Fruit fly (Drosophila melanogaster) whole organism, embryonic: Measurements from ENCODE around the gene CG14327.

Source experiments
- Ada2b ChIP-seq: fragments of 200-800 bp; sonication (Bioruptor generic); IDR thresholded peaks from 2 replicates; pipeline ENCODE4 v1.3.6; 2022; ENCODE audit warnings: missing biosample characterization, missing genetic modification characterization
- Bdp1 ChIP-seq: fragments of 200-800 bp; sonication (Bioruptor generic); optimal IDR thresholded peaks from 3 replicates; lab custom pipeline; 2016; ENCODE audit warnings: missing biosample characterization, missing genetic modification characterization
- Blimp-1 ChIP-seq: fragments of 200-800 bp; sonication (Bioruptor generic); optimal IDR thresholded peaks from 3 replicates; lab custom pipeline; 2018; ENCODE audit warnings: missing biosample characterization, missing genetic modification characterization, mild to moderate bottlenecking, moderate library complexity, missing genetic modification reagents
- BtbVII ChIP-seq: fragments of 200-800 bp; sonication (Bioruptor generic); optimal IDR thresholded peaks from 3 replicates; lab custom pipeline; 2017; ENCODE audit warnings: missing biosample characterization, mild to moderate bottlenecking, missing genetic modification characterization
- CG10543 ChIP-seq: fragments of 200-800 bp; sonication (Bioruptor generic); optimal IDR thresholded peaks from 3 replicates; lab custom pipeline; 2017; ENCODE audit warnings: missing biosample characterization, mild to moderate bottlenecking, missing genetic modification characterization, moderate library complexity
- CG10565 ChIP-seq: fragments of 200-800 bp; sonication (Bioruptor generic); optimal IDR thresholded peaks from 3 replicates; lab custom pipeline; 2016; ENCODE audit warnings: missing biosample characterization, mild to moderate bottlenecking, missing genetic modification characterization
- CG11398 ChIP-seq: fragments of 200-800 bp; sonication (Bioruptor generic); optimal IDR thresholded peaks from 2 replicates; lab custom pipeline; 2016; ENCODE audit warnings: missing biosample characterization, missing genetic modification characterization
- CG12219 ChIP-seq: fragments of 200-800 bp; sonication (Bioruptor generic); optimal IDR thresholded peaks from 3 replicates; lab custom pipeline; 2018; ENCODE audit warnings: missing biosample characterization, mild to moderate bottlenecking, missing genetic modification characterization
- CG1233 ChIP-seq: fragments of 200-800 bp; sonication (Bioruptor generic); optimal IDR thresholded peaks from 4 replicates; lab custom pipeline; 2018; ENCODE audit warnings: missing biosample characterization, mild to moderate bottlenecking, missing genetic modification characterization
- CG15514 ChIP-seq: fragments of 200-800 bp; sonication (Bioruptor generic); optimal IDR thresholded peaks from 3 replicates; lab custom pipeline; 2017; ENCODE audit warnings: missing biosample characterization, missing genetic modification characterization, mild to moderate bottlenecking, moderate library complexity, missing genetic modification reagents
- CG17361 ChIP-seq: fragments of 200-800 bp; sonication (Bioruptor generic); IDR thresholded peaks from 3 replicates; pipeline ENCODE4 v1.3.6; 2022; ENCODE audit warnings: missing biosample characterization, missing genetic modification characterization
- CG1792 ChIP-seq: fragments of 200-800 bp; sonication (Bioruptor generic); optimal IDR thresholded peaks from 2 replicates; lab custom pipeline; 2016; ENCODE audit warnings: missing biosample characterization, missing genetic modification characterization
- CG18262 ChIP-seq: fragments of 200-800 bp; optimal IDR thresholded peaks from 3 replicates; lab custom pipeline; 2019; ENCODE audit warnings: missing biosample characterization, mild to moderate bottlenecking, missing genetic modification characterization, moderate library complexity
- CG32767 ChIP-seq: fragments of 200-800 bp; sonication (Bioruptor generic); IDR thresholded peaks from 2 replicates; pipeline ENCODE4 v1.3.6; 2022; ENCODE audit warnings: missing biosample characterization, missing genetic modification characterization
- CG42726 ChIP-seq: fragments of 200-800 bp; sonication (Bioruptor generic); IDR thresholded peaks from 2 replicates; pipeline ENCODE4 v1.3.6; 2022; ENCODE audit warnings: missing biosample characterization, missing genetic modification characterization; ENCODE audit not compliant: partially characterized antibody
- CG4360 ChIP-seq: fragments of 200-800 bp; sonication (Bioruptor generic); IDR thresholded peaks from 2 replicates; pipeline ENCODE4 v1.3.6; 2022; ENCODE audit warnings: missing biosample characterization, missing genetic modification characterization
- CG4617 ChIP-seq: fragments of 200-800 bp; sonication (Bioruptor generic); optimal IDR thresholded peaks from 3 replicates; lab custom pipeline; 2016; ENCODE audit warnings: missing biosample characterization, missing genetic modification characterization, borderline replicate concordance
- CG5180 ChIP-seq: fragments of 200-800 bp; sonication (Bioruptor generic); optimal IDR thresholded peaks from 3 replicates; lab custom pipeline; 2017; ENCODE audit warnings: missing biosample characterization, missing genetic modification characterization, mild to moderate bottlenecking, moderate library complexity, missing genetic modification reagents
- CG6254 ChIP-seq: fragments of 200-800 bp; sonication (Bioruptor generic); optimal IDR thresholded peaks from 3 replicates; lab custom pipeline; 2017; ENCODE audit warnings: mild to moderate bottlenecking, missing biosample characterization, missing genetic modification reagents, missing genetic modification characterization
- CG6683 ChIP-seq: fragments of 200-800 bp; sonication (Bioruptor generic); optimal IDR thresholded peaks from 2 replicates; lab custom pipeline; 2017; ENCODE audit warnings: missing biosample characterization, mild to moderate bottlenecking, missing genetic modification characterization, missing genetic modification reagents
- CG6791 ChIP-seq: fragments of 200-800 bp; sonication (Bioruptor generic); IDR thresholded peaks from 3 replicates; pipeline ENCODE4 v1.3.6; 2022; ENCODE audit warnings: missing biosample characterization, missing genetic modification characterization; ENCODE audit not compliant: partially characterized antibody
- CG6813 ChIP-seq: fragments of 200-800 bp; sonication (Bioruptor generic); optimal IDR thresholded peaks from 2 replicates; lab custom pipeline; 2017; ENCODE audit warnings: missing biosample characterization, missing genetic modification characterization, mild to moderate bottlenecking, moderate library complexity, missing genetic modification reagents
- CG7556 ChIP-seq: fragments of 200-800 bp; sonication (Bioruptor generic); optimal IDR thresholded peaks from 2 replicates; lab custom pipeline; 2017; ENCODE audit warnings: missing biosample characterization, mild to moderate bottlenecking, missing genetic modification characterization
- CG7963 ChIP-seq: fragments of 200-800 bp; sonication (Bioruptor generic); IDR thresholded peaks from 3 replicates; pipeline ENCODE4 v1.3.6; 2022; ENCODE audit warnings: missing biosample characterization, missing genetic modification characterization; ENCODE audit not compliant: partially characterized antibody
- CG8290 ChIP-seq, 3 experiments: fragments of 200-800 bp; sonication (Bioruptor generic); optimal IDR thresholded peaks; 2 replicates each; lab custom pipeline; 2016 to 2019; ENCODE audit warnings: missing biosample characterization in 3 of 3, missing genetic modification characterization in 3 of 3, mild to moderate bottlenecking in 2 of 3, moderate library complexity in 1 of 3
- Dek ChIP-seq: fragments of 200-800 bp; sonication (Bioruptor generic); optimal IDR thresholded peaks from 3 replicates; lab custom pipeline; 2019; ENCODE audit warnings: missing biosample characterization, mild to moderate bottlenecking, missing genetic modification characterization, moderate library complexity
- Dip3 ChIP-seq: fragments of 200-800 bp; sonication (Bioruptor generic); optimal IDR thresholded peaks from 3 replicates; lab custom pipeline; 2016; ENCODE audit warnings: missing biosample characterization, missing genetic modification characterization
- E2f2 ChIP-seq: fragments of 200-800 bp; sonication (Bioruptor generic); IDR thresholded peaks from 2 replicates; pipeline ENCODE4 v1.3.6; 2022; ENCODE audit warnings: missing biosample characterization, missing genetic modification characterization
- Eip74EF ChIP-seq, 2 experiments: fragments of 200-800 bp in 1 of 2; fragments of >200 bp in 1 of 2; sonication (Bioruptor generic) in 1 of 2; optimal IDR thresholded peaks; 2 replicates each; lab custom pipeline; 2017 to 2019; ENCODE audit warnings: missing biosample characterization in 2 of 2, missing genetic modification characterization in 2 of 2, mild to moderate bottlenecking in 1 of 2, moderate library complexity in 1 of 2
- HLH4C ChIP-seq: fragments of 200-800 bp; sonication (Bioruptor generic); IDR thresholded peaks from 3 replicates; pipeline ENCODE4 v1.3.6; 2022; ENCODE audit warnings: missing biosample characterization, missing genetic modification characterization; ENCODE audit not compliant: partially characterized antibody
- NC2α ChIP-seq: fragments of 200-800 bp; sonication (Bioruptor generic); optimal IDR thresholded peaks from 2 replicates; lab custom pipeline; 2016; ENCODE audit warnings: missing biosample characterization, missing genetic modification characterization
- bab2 ChIP-seq: fragments of 200-800 bp; sonication (Bioruptor generic); optimal IDR thresholded peaks from 2 replicates; lab custom pipeline; 2016; ENCODE audit warnings: missing biosample characterization, missing genetic modification characterization
- corto ChIP-seq: fragments of 200-800 bp; sonication (Bioruptor generic); optimal IDR thresholded peaks from 2 replicates; lab custom pipeline; 2016; ENCODE audit warnings: missing biosample characterization, mild to moderate bottlenecking, missing genetic modification characterization, moderate library complexity
- da ChIP-seq: fragments of 200-800 bp; sonication (Bioruptor generic); optimal IDR thresholded peaks from 2 replicates; lab custom pipeline; 2016; ENCODE audit warnings: missing biosample characterization, missing genetic modification characterization
- disco-r ChIP-seq: fragments of 200-800 bp; sonication (Bioruptor generic); optimal IDR thresholded peaks from 2 replicates; lab custom pipeline; 2016; ENCODE audit warnings: missing biosample characterization, missing genetic modification characterization
- emc ChIP-seq: fragments of 200-800 bp; sonication (Bioruptor generic); optimal IDR thresholded peaks from 2 replicates; lab custom pipeline; 2016; ENCODE audit warnings: missing biosample characterization, missing genetic modification characterization
- exex ChIP-seq: fragments of 200-800 bp; sonication (Bioruptor generic); optimal IDR thresholded peaks from 4 replicates; lab custom pipeline; 2018; ENCODE audit warnings: missing biosample characterization, mild to moderate bottlenecking, missing genetic modification characterization, moderate library complexity
- ind ChIP-seq: fragments of 200-800 bp; sonication (Bioruptor generic); optimal IDR thresholded peaks from 3 replicates; lab custom pipeline; 2016; ENCODE audit warnings: missing biosample characterization, missing genetic modification characterization
- mirr ChIP-seq: fragments of 200-800 bp; sonication (Bioruptor generic); optimal IDR thresholded peaks from 3 replicates; lab custom pipeline; 2018; ENCODE audit warnings: missing biosample characterization, mild to moderate bottlenecking, missing genetic modification characterization
- psq ChIP-seq: fragments of 200-800 bp; sonication (Bioruptor generic); optimal IDR thresholded peaks from 2 replicates; lab custom pipeline; 2017; ENCODE audit warnings: missing biosample characterization, missing genetic modification characterization
- repo ChIP-seq: fragments of 200-800 bp; sonication (Bioruptor generic); optimal IDR thresholded peaks from 2 replicates; lab custom pipeline; 2016; ENCODE audit warnings: missing biosample characterization, missing genetic modification characterization
- run ChIP-seq: fragments of 200-800 bp; sonication (Bioruptor generic); optimal IDR thresholded peaks from 3 replicates; lab custom pipeline; 2018; ENCODE audit warnings: missing biosample characterization, mild to moderate bottlenecking, missing genetic modification characterization
- sd ChIP-seq: fragments of 200-800 bp; sonication (Bioruptor generic); optimal IDR thresholded peaks from 3 replicates; lab custom pipeline; 2018; ENCODE audit warnings: missing biosample characterization, mild to moderate bottlenecking, missing genetic modification characterization, moderate library complexity
- stc ChIP-seq: fragments of 200-800 bp; sonication (Bioruptor generic); IDR thresholded peaks from 2 replicates; pipeline ENCODE4 v1.3.6; 2022; ENCODE audit warnings: missing biosample characterization, missing genetic modification characterization
- tx ChIP-seq: fragments of 200-800 bp; sonication (Bioruptor generic); optimal IDR thresholded peaks from 2 replicates; lab custom pipeline; 2016; ENCODE audit warnings: missing biosample characterization, missing genetic modification characterization
- unpg ChIP-seq: fragments of 200-800 bp; sonication (Bioruptor generic); optimal IDR thresholded peaks from 3 replicates; lab custom pipeline; 2018; ENCODE audit warnings: missing biosample characterization, mild to moderate bottlenecking, missing genetic modification characterization, moderate library complexity
- vnd ChIP-seq: fragments of 200-800 bp; sonication (Bioruptor generic); IDR thresholded peaks from 3 replicates; pipeline ENCODE4 v1.3.6; 2022; ENCODE audit warnings: missing biosample characterization, missing genetic modification characterization; ENCODE audit not compliant: partially characterized antibody
- wdn ChIP-seq: fragments of 200-800 bp; sonication (Bioruptor generic); IDR thresholded peaks from 2 replicates; pipeline ENCODE4 v1.3.6; 2022; ENCODE audit warnings: missing biosample characterization, missing genetic modification characterization

CG14327 gene

dm6 chr3R:17631176-17631865 is 17.8 kb downstream of the CG14327 start (continued):
- no peak for TF ChIP-seq CG15514 (GFP tag; lab: Kevin White, UChicago)
- no peak for TF ChIP-seq psq
- no peak for TF ChIP-seq CG6254
- TF ChIP-seq CG8290 (GFP tag; optimal IDR thresholded peaks at IDR 0.05; lab: Kevin White, UChicago): no peak
- no peak for TF ChIP-seq CG8290 (tag; optimal IDR thresholded peaks at IDR 0.05; lab: Kevin White, UChicago)
- TF ChIP-seq tx (GFP tag; lab: Kevin White, UChicago): no peak
- TF ChIP-seq HLH4C (GFP tag; lab: Robert Waterston, UW): no peak
- TF ChIP-seq Ada2b (GFP tag; lab: Robert Waterston, UW): no peak
- TF ChIP-seq mirr: no peak
- no peak for TF ChIP-seq CG10543 (GFP tag; lab: Kevin White, UChicago)
- TF ChIP-seq CG42726 (GFP tag; lab: Robert Waterston, UW): 0 out of 2 replicates have a peak, but pooled peaks have one; percentile 22
- no peak for TF ChIP-seq CG4617 (GFP tag; lab: Kevin White, UChicago)
- no peak for TF ChIP-seq CG7556 (GFP tag; lab: Kevin White, UChicago)
- no peak for TF ChIP-seq E2f2
- no peak for TF ChIP-seq BtbVII (GFP tag; lab: Kevin White, UChicago)
- no peak for TF ChIP-seq CG10565 (GFP tag; lab: Kevin White, UChicago)
- peak; percentile 31; the same call in 1 of the 3 replicates for TF ChIP-seq CG17361
- TF ChIP-seq CG1233 (GFP tag; lab: Kevin White, UChicago): no peak
- no peak for TF ChIP-seq NC2α (GFP tag; lab: Kevin White, UChicago)
- TF ChIP-seq sd (tag; lab: Kevin White, UChicago): peak; percentile 93
- no peak for TF ChIP-seq exex (tag; lab: Kevin White, UChicago)
- no peak for TF ChIP-seq stc (GFP tag; lab: Robert Waterston, UW)
- TF ChIP-seq CG11398 (GFP tag; lab: Kevin White, UChicago): no peak
- no peak for TF ChIP-seq CG5180
- TF ChIP-seq CG7963 (GFP tag; lab: Robert Waterston, UW): no peak
- TF ChIP-seq CG6791 (GFP tag; lab: Robert Waterston, UW): peak; percentile 20; the same call in 1 of the 3 replicates
- TF ChIP-seq Blimp-1 (GFP tag; lab: Kevin White, UChicago): no peak
- no peak for TF ChIP-seq CG1792 (GFP tag; lab: Kevin White, UChicago)
- no peak for TF ChIP-seq repo (GFP tag; lab: Kevin White, UChicago)
- TF ChIP-seq CG32767: no peak
- no peak for TF ChIP-seq CG12219 (GFP tag; lab: Kevin White, UChicago)
- no peak for TF ChIP-seq Dip3 (GFP tag; lab: Kevin White, UChicago)
- TF ChIP-seq CG6813 (GFP tag; lab: Kevin White, UChicago): no peak
- no peak for TF ChIP-seq Dek (tag; lab: Kevin White, UChicago)
- TF ChIP-seq CG6683: no peak
- peak; percentile 27 for TF ChIP-seq CG18262 (tag; lab: Kevin White, UChicago)
- no peak for TF ChIP-seq CG4360
- TF ChIP-seq ind: no peak
- no peak for TF ChIP-seq bab2
- TF ChIP-seq da (GFP tag; lab: Kevin White, UChicago): no peak
- no peak for TF ChIP-seq run
- peak in 1 of 2 experiments; percentile 57 for TF ChIP-seq Eip74EF (GFP tag; optimal IDR thresholded peaks at IDR 0.05; lab: Kevin White, UChicago)
- peak; percentile 82 for TF ChIP-seq Bdp1 (GFP tag; lab: Kevin White, UChicago)
- no peak for TF ChIP-seq vnd
- TF ChIP-seq unpg (GFP tag; lab: Kevin White, UChicago): no peak
- TF ChIP-seq wdn: no peak
- no peak for TF ChIP-seq corto (GFP tag; lab: Kevin White, UChicago)
- TF ChIP-seq disco-r (GFP tag; lab: Kevin White, UChicago): no peak
- no peak for TF ChIP-seq emc
